Worm (Caenorhabditis elegans): Measurements from ENCODE around the gene T23G7.3.

DNA sequence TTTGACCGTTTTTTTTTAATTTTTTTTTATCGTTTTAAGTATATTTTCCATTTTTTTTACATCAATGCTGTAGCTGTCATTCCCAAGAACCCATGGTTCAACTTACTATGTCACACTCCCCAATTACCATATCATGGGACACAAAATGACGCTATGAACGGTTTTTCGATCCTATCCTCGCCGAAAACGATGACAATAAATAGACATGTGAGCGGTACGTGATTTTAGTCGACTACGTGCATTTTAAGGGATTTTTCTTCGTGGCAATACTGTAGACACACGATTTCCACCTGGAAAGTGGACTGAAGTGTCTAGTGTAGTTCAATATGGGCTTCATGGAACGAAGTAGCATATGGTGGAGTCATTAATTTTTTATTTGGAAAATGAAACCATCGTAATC lies 11.4 kb downstream of the T23G7.3 start:
- TF ChIP-seq hlh-30 (tag; optimal IDR thresholded peaks at IDR 0.05; ENCODE audit: insufficient read depth) (peak; percentile 76), snpc-4 (tag; optimal IDR thresholded peaks at IDR 0.05) (no peak), sdz-12 (GFP tag; optimal IDR thresholded peaks at IDR 0.05) (no peak), zip-11 (GFP tag; IDR thresholded peaks at IDR 0.05) (no peak), madf-9 (GFP tag; conservative IDR thresholded peaks at IDR 0.05) (no peak), nhr-76 (tag; optimal IDR thresholded peaks at IDR 0.05) (no peak), nhr-237 (tag; optimal IDR thresholded peaks at IDR 0.05) (no peak), lin-39 (tag; optimal IDR thresholded peaks at IDR 0.05) (no peak), F44E2.7 (GFP tag; IDR thresholded peaks at IDR 0.05) (no peak), ama-1 (optimal IDR thresholded peaks at IDR 0.05) (no peak), daf-19 (GFP tag; conservative IDR thresholded peaks at IDR 0.05) (no peak), unc-130 (GFP tag; optimal IDR thresholded peaks at IDR 0.05) (no peak), nhr-11 (tag; optimal IDR thresholded peaks at IDR 0.05) (no peak), dmd-8 (GFP tag; IDR thresholded peaks at IDR 0.05) (no peak)
